Worm (Caenorhabditis elegans): ENCODE results near the gene C10A4.7.

The C10A4.7 gene

ce11 chrX:7431165-7431564 is 15.8 kb upstream of the C10A4.7 start, which contains the start of gene clc-2:
Gene clc-2, plus strand, starts transcription at chrX:7431465.
- no peak for TF ChIP-seq unc-39 (tag; optimal IDR thresholded peaks at IDR 0.05)
- TF ChIP-seq ztf-11 (tag; optimal IDR thresholded peaks at IDR 0.05), result no peak
- TF ChIP-seq nhr-76 (tag; optimal IDR thresholded peaks at IDR 0.05), result no peak
- TF ChIP-seq nhr-237 (tag; optimal IDR thresholded peaks at IDR 0.05), result no peak
- TF ChIP-seq nhr-23 (tag; optimal IDR thresholded peaks at IDR 0.05), result no peak
- TF ChIP-seq egl-27 (tag; optimal IDR thresholded peaks at IDR 0.05), result no peak
- TF ChIP-seq nhr-77 (tag; optimal IDR thresholded peaks at IDR 0.05), result no peak
- TF ChIP-seq ceh-82 (tag; optimal IDR thresholded peaks at IDR 0.05), result no peak
- TF ChIP-seq mdl-1 (tag; optimal IDR thresholded peaks at IDR 0.05), result no peak
- no peak for TF ChIP-seq snpc-4 (tag; optimal IDR thresholded peaks at IDR 0.05)
- no peak for TF ChIP-seq daf-12 (tag; optimal IDR thresholded peaks at IDR 0.05)
- TF ChIP-seq tbx-2 (tag; optimal IDR thresholded peaks at IDR 0.05), result no peak
- TF ChIP-seq nfya-1 (tag; optimal IDR thresholded peaks at IDR 0.05; ENCODE audit: insufficient read depth), result no peak
- TF ChIP-seq hmg-11 (tag; optimal IDR thresholded peaks at IDR 0.05), result no peak
- no peak for TF ChIP-seq ZK546.5 (tag; optimal IDR thresholded peaks at IDR 0.05)
- no peak for TF ChIP-seq ceh-28 (tag; optimal IDR thresholded peaks at IDR 0.05)
- no peak for TF ChIP-seq mml-1 (tag; optimal IDR thresholded peaks at IDR 0.05)

- TF ChIP-seq daf-12 (tag; optimal IDR thresholded peaks at IDR 0.05) (no peak), nfya-1 (tag; optimal IDR thresholded peaks at IDR 0.05; ENCODE audit: insufficient read depth) (no peak), hmg-11 (tag; optimal IDR thresholded peaks at IDR 0.05) (peak; percentile 31), ceh-16 (tag; optimal IDR thresholded peaks at IDR 0.05) (no peak), nhr-23 (tag; optimal IDR thresholded peaks at IDR 0.05) (peak; percentile 20), nhr-25 (tag; optimal IDR thresholded peaks at IDR 0.05) (peak; percentile 54)
Measured at ce11 chrX:7430483-7430882, 15.2 kb upstream of the C10A4.7 start.

- TF ChIP-seq pqm-1 (tag; optimal IDR thresholded peaks at IDR 0.05), result no peak
Measured at ce11 chrX:7424813-7425212, 9.5 kb upstream of the C10A4.7 start, which contains the start of gene mnm-2. Gene mnm-2, minus strand, starts transcription at chrX:7424913.

ce11 chrX:7420571-7420970 is 5.3 kb upstream of the C10A4.7 start, which contains the start of gene C10A4.9:
Gene C10A4.9, plus strand, starts transcription at chrX:7420871.
- TF ChIP-seq nhr-28 (tag; optimal IDR thresholded peaks at IDR 0.05) (no peak), zag-1 (tag; optimal IDR thresholded peaks at IDR 0.05) (no peak), nhr-77 (tag; optimal IDR thresholded peaks at IDR 0.05) (no peak), R02D3.7 (tag; optimal IDR thresholded peaks at IDR 0.05) (no peak), skn-1 (tag; optimal IDR thresholded peaks at IDR 0.05) (no peak), fkh-2 (tag; optimal IDR thresholded peaks at IDR 0.05) (no peak)

ce11 chrX:7416082-7416481 is 762 bp upstream of the C10A4.7 start, which contains the start of gene C10A4.1:
Gene C10A4.1, plus strand, starts transcription at chrX:7416382.
- TF ChIP-seq eor-1 (tag; optimal IDR thresholded peaks at IDR 0.05), result no peak
- TF ChIP-seq nhr-237 (tag; optimal IDR thresholded peaks at IDR 0.05), result no peak
- no peak for TF ChIP-seq mdl-1 (tag; optimal IDR thresholded peaks at IDR 0.05)
- no peak for TF ChIP-seq nhr-12 (tag; optimal IDR thresholded peaks at IDR 0.05)
- TF ChIP-seq lin-15B (tag; optimal IDR thresholded peaks at IDR 0.05), result no peak
- TF ChIP-seq mml-1 (tag; optimal IDR thresholded peaks at IDR 0.05), result no peak
- no peak for TF ChIP-seq ztf-11 (tag; optimal IDR thresholded peaks at IDR 0.05)
- TF ChIP-seq R02D3.7 (tag; optimal IDR thresholded peaks at IDR 0.05), result no peak
- TF ChIP-seq nfya-1 (tag; optimal IDR thresholded peaks at IDR 0.05; ENCODE audit: insufficient read depth), result no peak
- no peak for TF ChIP-seq sea-2 (GFP tag; optimal IDR thresholded peaks at IDR 0.05)
- no peak for TF ChIP-seq fkh-2 (tag; optimal IDR thresholded peaks at IDR 0.05)
- no peak for TF ChIP-seq ceh-9 (tag; optimal IDR thresholded peaks at IDR 0.05)
- TF ChIP-seq fkh-10 (GFP tag; optimal IDR thresholded peaks at IDR 0.05), result no peak
- TF ChIP-seq ceh-82 (tag; optimal IDR thresholded peaks at IDR 0.05), result no peak
- no peak for TF ChIP-seq egl-27 (tag; optimal IDR thresholded peaks at IDR 0.05)
- no peak for TF ChIP-seq ama-1 (optimal IDR thresholded peaks at IDR 0.05)
- TF ChIP-seq lsy-12 (tag; optimal IDR thresholded peaks at IDR 0.05), result no peak
- TF ChIP-seq elt-2 (tag; optimal IDR thresholded peaks at IDR 0.05), result no peak

- TF ChIP-seq nfya-1 (tag; optimal IDR thresholded peaks at IDR 0.05; ENCODE audit: insufficient read depth) (no peak), ceh-16 (tag; optimal IDR thresholded peaks at IDR 0.05) (no peak), snpc-4 (tag; optimal IDR thresholded peaks at IDR 0.05) (no peak), lsy-12 (tag; optimal IDR thresholded peaks at IDR 0.05) (no peak), ztf-4 (tag; optimal IDR thresholded peaks at IDR 0.05) (no peak), unc-62 (GFP tag; optimal IDR thresholded peaks at IDR 0.05) (no peak), lin-15B (tag; optimal IDR thresholded peaks at IDR 0.05) (no peak), R02D3.7 (tag; optimal IDR thresholded peaks at IDR 0.05) (no peak), fkh-2 (tag; optimal IDR thresholded peaks at IDR 0.05) (no peak), nhr-77 (tag; optimal IDR thresholded peaks at IDR 0.05) (no peak), nhr-237 (tag; optimal IDR thresholded peaks at IDR 0.05) (no peak), mml-1 (tag; optimal IDR thresholded peaks at IDR 0.05) (no peak), pqm-1 (tag; optimal IDR thresholded peaks at IDR 0.05) (no peak), mdl-1 (tag; optimal IDR thresholded peaks at IDR 0.05) (no peak), nhr-76 (tag; optimal IDR thresholded peaks at IDR 0.05) (no peak), hmg-11 (tag; optimal IDR thresholded peaks at IDR 0.05) (no peak), jun-1 (tag; optimal IDR thresholded peaks at IDR 0.05) (no peak)
Measured at ce11 chrX:7409935-7410334, 5.4 kb downstream of the C10A4.7 start, which contains the start of gene C10A4.2. Gene C10A4.2, plus strand, starts transcription at chrX:7410235.

All from whole organism, L3 larva.